Worm (Caenorhabditis elegans): Measurements from ENCODE around the gene glr-2.

DNA sequence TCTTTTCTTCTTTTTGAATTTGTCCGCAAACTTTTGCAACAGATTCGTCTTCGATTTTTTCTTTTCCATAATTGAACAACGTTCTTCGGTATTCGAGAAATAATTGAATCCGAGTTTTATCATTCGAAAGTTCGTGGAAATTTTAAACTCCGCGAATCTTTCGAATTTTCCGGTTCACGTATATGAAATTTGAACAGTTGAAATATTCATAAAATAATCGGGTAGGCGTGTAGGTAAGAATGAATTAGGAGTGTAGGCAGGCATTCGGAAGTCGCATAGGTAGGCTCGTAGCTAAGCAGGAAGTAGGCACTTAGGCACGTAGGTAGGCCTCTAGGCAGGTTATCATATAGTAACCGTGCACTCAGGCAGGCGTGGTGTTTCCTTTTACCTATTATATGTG lies 6.6 kb downstream of the glr-2 start, which contains the start of gene B0280.11:
- TF ChIP-seq sma-3 (GFP tag; optimal IDR thresholded peaks at IDR 0.05) (no peak), snpc-4 (tag; optimal IDR thresholded peaks at IDR 0.05) (no peak), unc-62 (GFP tag; optimal IDR thresholded peaks at IDR 0.05) (no peak), lin-13 (GFP tag; optimal IDR thresholded peaks at IDR 0.05) (no peak), nhr-237 (tag; optimal IDR thresholded peaks at IDR 0.05) (no peak), lin-11 (tag; optimal IDR thresholded peaks at IDR 0.05) (no peak), nhr-10 (tag; optimal IDR thresholded peaks at IDR 0.05) (no peak), lsy-2 (tag; optimal IDR thresholded peaks at IDR 0.05) (no peak), elt-3 (tag; optimal IDR thresholded peaks at IDR 0.05) (no peak), ama-1 (optimal IDR thresholded peaks at IDR 0.05) (no peak), nhr-21 (tag; optimal IDR thresholded peaks at IDR 0.05) (no peak), nhr-12 (tag; optimal IDR thresholded peaks at IDR 0.05) (no peak), ZK546.5 (tag; optimal IDR thresholded peaks at IDR 0.05) (no peak)

All from whole organism, L2 larva.